Fruit fly (Drosophila melanogaster): ENCODE measurements around the gene knk.

The knk gene

dm6 chr3R:10100498-10101196, 24.8 kb downstream of the knk start (continued):
- peak; percentile 70 for TF ChIP-seq lab (GFP tag; optimal IDR thresholded peaks at IDR 0.05)
- peak; percentile 5 for TF ChIP-seq CG5245 (GFP tag; optimal IDR thresholded peaks at IDR 0.05)
- no peak for TF ChIP-seq corto (GFP tag; optimal IDR thresholded peaks at IDR 0.05)
- TF ChIP-seq kay (GFP tag; optimal IDR thresholded peaks at IDR 0.05), result no peak
- peak; percentile 63 for TF ChIP-seq Side (GFP tag; optimal IDR thresholded peaks at IDR 0.05)
- TF ChIP-seq CG7786 (GFP tag; optimal IDR thresholded peaks at IDR 0.05), result no peak
- 0 out of 3 replicates have a peak, but pooled peaks have one; percentile 19 for TF ChIP-seq ken (GFP tag; IDR thresholded peaks at IDR 0.05)
- no peak for TF ChIP-seq unc-4 (GFP tag; IDR thresholded peaks at IDR 0.05; ENCODE audit: partially characterized antibody)
- no peak for TF ChIP-seq CG7372 (GFP tag; IDR thresholded peaks at IDR 0.05)
- peak; percentile 3 for TF ChIP-seq CG13424 (tag; optimal IDR thresholded peaks at IDR 0.05)
- TF ChIP-seq D19B (GFP tag; optimal IDR thresholded peaks at IDR 0.05), result peak; percentile 63
- TF ChIP-seq insv (GFP tag; optimal IDR thresholded peaks at IDR 0.05), result no peak
- no peak for TF ChIP-seq Eip74EF (GFP tag; optimal IDR thresholded peaks at IDR 0.05)
- TF ChIP-seq pb (GFP tag; optimal IDR thresholded peaks at IDR 0.05), result no peak
- no peak for TF ChIP-seq lov (optimal IDR thresholded peaks at IDR 0.05)
- TF ChIP-seq lov (GFP tag; IDR thresholded peaks at IDR 0.05), result no peak
- no peak for TF ChIP-seq pnt (GFP tag; optimal IDR thresholded peaks at IDR 0.05)
- peak in 1 of 2 experiments; percentile 24 for TF ChIP-seq Hr51 (GFP tag; optimal IDR thresholded peaks at IDR 0.05)
- TF ChIP-seq zen (tag; optimal IDR thresholded peaks at IDR 0.05), result no peak
- no peak for TF ChIP-seq tio (GFP tag; optimal IDR thresholded peaks at IDR 0.05)
- peak; percentile 9 for TF ChIP-seq CG12942 (GFP tag; optimal IDR thresholded peaks at IDR 0.05)
- peak; percentile 36 for TF ChIP-seq grau (tag; optimal IDR thresholded peaks at IDR 0.05)
- TF ChIP-seq Dip3 (GFP tag; optimal IDR thresholded peaks at IDR 0.05), result no peak
- TF ChIP-seq CG11560 (tag; IDR thresholded peaks at IDR 0.05), result peak; percentile 46; the same call in 2 of the 3 replicates
- no peak for TF ChIP-seq CG18619 (GFP tag; optimal IDR thresholded peaks at IDR 0.05)
- peak; percentile 27; the same call in 1 of the 2 replicates for TF ChIP-seq E2f2 (GFP tag; IDR thresholded peaks at IDR 0.05)
- no peak for TF ChIP-seq CG11398 (GFP tag; optimal IDR thresholded peaks at IDR 0.05)
- no peak for TF ChIP-seq Elba2 (GFP tag; optimal IDR thresholded peaks at IDR 0.05)
- TF ChIP-seq CG11085 (GFP tag; IDR thresholded peaks at IDR 0.05), result peak; percentile 16; the same call in 1 of the 2 replicates
- TF ChIP-seq CG17385 (GFP tag; optimal IDR thresholded peaks at IDR 0.05), result peak; percentile 6
- TF ChIP-seq CG10147 (GFP tag; optimal IDR thresholded peaks at IDR 0.05), result peak; percentile 8
- TF ChIP-seq CG31365 (tag; optimal IDR thresholded peaks at IDR 0.05), result peak; percentile 31
- no peak for TF ChIP-seq run (tag; optimal IDR thresholded peaks at IDR 0.05)
- no peak for TF ChIP-seq CG8924 (tag; optimal IDR thresholded peaks at IDR 0.05)
- TF ChIP-seq crol (GFP tag; IDR thresholded peaks at IDR 0.05), result peak; percentile 98
- 0 out of 3 replicates have a peak, but pooled peaks have one; percentile 26 for TF ChIP-seq CG6175 (GFP tag; IDR thresholded peaks at IDR 0.05)
- TF ChIP-seq CG12299 (tag; optimal IDR thresholded peaks at IDR 0.05), result no peak
- TF ChIP-seq tup (GFP tag; optimal IDR thresholded peaks at IDR 0.05), result no peak
- TF ChIP-seq CG6683 (GFP tag; optimal IDR thresholded peaks at IDR 0.05), result peak; percentile 5
- no peak for TF ChIP-seq Sin3A (optimal IDR thresholded peaks at IDR 0.05)
- TF ChIP-seq slbo (GFP tag; IDR thresholded peaks at IDR 0.05), result peak; percentile 74
- TF ChIP-seq Ets97D (GFP tag; optimal IDR thresholded peaks at IDR 0.05), result peak; percentile 28
- no peak for TF ChIP-seq HLH4C (GFP tag; IDR thresholded peaks at IDR 0.05; ENCODE audit: partially characterized antibody)
- no peak for TF ChIP-seq TFAM (GFP tag; optimal IDR thresholded peaks at IDR 0.05)
- no peak for TF ChIP-seq Lim3 (GFP tag; IDR thresholded peaks at IDR 0.05)
- no peak for TF ChIP-seq slp2 (GFP tag; optimal IDR thresholded peaks at IDR 0.05)
- TF ChIP-seq Mad (GFP tag; optimal IDR thresholded peaks at IDR 0.05), result no peak
- TF ChIP-seq CG32532 (GFP tag; IDR thresholded peaks at IDR 0.05), result peak; percentile 88
- peak; percentile 10 for TF ChIP-seq nmo (GFP tag; optimal IDR thresholded peaks at IDR 0.05)
- peak; percentile 54 for TF ChIP-seq NFAT (GFP tag; IDR thresholded peaks at IDR 0.05)

Measured in whole organism, embryonic.